Fruit fly (Drosophila melanogaster) whole organism, pupa: ENCODE data around the gene CG1703.

Experiments used
- CG17806 ChIP-seq: fragments of 200-800 bp; sonication (Bioruptor generic); optimal IDR thresholded peaks from 2 replicates; lab custom pipeline; 2018; ENCODE audit warnings: missing biosample characterization, mild to moderate bottlenecking, missing genetic modification characterization, moderate library complexity
- Pif1A ChIP-seq: fragments of 200-800 bp; sonication (Bioruptor generic); optimal IDR thresholded peaks from 3 replicates; lab custom pipeline; 2016; ENCODE audit warnings: missing biosample characterization, missing genetic modification characterization

- no peak for TF ChIP-seq Pif1A (GFP tag; lab: Kevin White, UChicago)
- peak; percentile 49 for TF ChIP-seq CG17806 (tag; lab: Kevin White, UChicago)
These were observed 35.2 kb upstream of the CG1703 start, which contains the start of gene CG11695 for dm6 chrX:11576540-11576939.
